Fruit fly (Drosophila melanogaster): ENCODE results near the gene CG15803.

DNA sequence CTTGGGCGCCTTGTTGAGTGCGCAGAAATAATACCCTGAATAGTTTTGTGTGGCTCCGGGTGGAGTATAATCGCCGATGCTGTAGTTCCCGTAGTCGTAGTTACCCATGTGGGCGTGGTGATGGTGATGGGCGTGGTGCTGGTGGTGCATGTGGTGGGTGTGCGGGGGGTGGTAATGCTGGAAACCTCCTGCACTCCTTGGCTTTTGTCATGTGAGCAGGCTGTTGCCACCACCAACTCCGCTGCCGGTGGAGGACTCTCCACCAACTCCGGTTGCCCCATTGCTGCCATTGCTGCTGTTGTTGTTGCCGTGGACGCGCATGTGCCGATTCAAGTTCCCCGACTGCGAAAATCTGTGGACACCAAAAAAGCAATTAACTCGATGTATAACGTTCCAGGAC is 8.1 kb upstream of the CG15803 start:
- TF ChIP-seq CG8478 (optimal IDR thresholded peaks at IDR 0.05) (no peak), CTCF (optimal IDR thresholded peaks at IDR 0.05) (no peak)

All from S2 (cell line).